Worm (Caenorhabditis elegans): ENCODE measurements around the gene irld-62.

DNA sequence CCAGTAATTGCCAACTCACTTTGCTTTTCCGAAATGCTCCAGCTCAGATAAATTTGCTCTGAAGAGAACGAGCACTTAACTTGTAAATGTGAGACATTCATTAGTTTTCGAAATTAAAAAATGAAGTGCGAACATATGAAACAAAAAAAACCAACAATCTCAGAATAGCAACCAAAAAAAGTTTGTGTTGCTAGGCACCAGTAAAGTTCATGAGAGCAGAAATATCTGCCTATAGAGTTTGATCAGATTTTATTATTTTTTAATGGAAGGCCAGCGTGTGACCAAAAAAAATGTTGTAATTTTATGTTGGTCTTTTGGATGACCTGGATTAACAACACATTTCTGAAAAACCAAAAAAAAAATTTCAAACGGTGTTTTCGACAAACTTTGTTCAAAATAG, 46.7 kb upstream of the irld-62 start, which contains the start of gene M01B2.12:
- no peak for TF ChIP-seq ama-1 (optimal IDR thresholded peaks at IDR 0.05)
- TF ChIP-seq tbx-11 (GFP tag; IDR thresholded peaks at IDR 0.05): no peak
- no peak for TF ChIP-seq ets-7 (tag; optimal IDR thresholded peaks at IDR 0.05)
- no peak for TF ChIP-seq ceh-13 (GFP tag; optimal IDR thresholded peaks at IDR 0.05)
- no peak for TF ChIP-seq sea-1 (GFP tag; conservative IDR thresholded peaks at IDR 0.05)
